Fruit fly (Drosophila melanogaster) whole organism, embryonic: ENCODE data around the gene wuho.
A peak's percentile ranks its signal among the peaks of the same experiment; 100 is the strongest.

Experiments
- Adf1 ChIP-seq: fragments of 200-800 bp; sonication (Bioruptor generic); IDR thresholded peaks from 2 replicates; pipeline ENCODE4 v1.3.6; 2022; ENCODE audit warnings: missing biosample characterization, missing genetic modification characterization
- Atf6 ChIP-seq: fragments of 200-800 bp; sonication (Bioruptor generic); IDR thresholded peaks from 2 replicates; pipeline ENCODE4 v1.3.6; 2022; ENCODE audit warnings: missing biosample characterization, missing genetic modification characterization
- B-H2 ChIP-seq: fragments of 200-800 bp; sonication (Bioruptor generic); optimal IDR thresholded peaks from 2 replicates; lab custom pipeline; 2018; ENCODE audit warnings: missing biosample characterization, mild to moderate bottlenecking, missing genetic modification characterization
- Bgb ChIP-seq: fragments of 200-800 bp; sonication (Bioruptor generic); IDR thresholded peaks from 2 replicates; pipeline ENCODE4 v1.3.6; 2022; ENCODE audit warnings: missing biosample characterization, missing genetic modification characterization; ENCODE audit not compliant: partially characterized antibody
- CG11723 ChIP-seq: fragments of 200-800 bp; sonication (Bioruptor generic); optimal IDR thresholded peaks from 2 replicates; lab custom pipeline; 2017; ENCODE audit warnings: missing biosample characterization, mild to moderate bottlenecking, missing genetic modification characterization
- CG12071 ChIP-seq: fragments of 200-800 bp; sonication (Bioruptor generic); optimal IDR thresholded peaks from 3 replicates; lab custom pipeline; 2018; ENCODE audit warnings: missing biosample characterization, mild to moderate bottlenecking, missing genetic modification characterization
- CG12104 ChIP-seq: fragments of 200-800 bp; sonication (Bioruptor generic); optimal IDR thresholded peaks from 3 replicates; lab custom pipeline; 2016; ENCODE audit warnings: missing biosample characterization, missing genetic modification characterization
- CG12236 ChIP-seq: fragments of 200-800 bp; sonication (Bioruptor generic); optimal IDR thresholded peaks from 2 replicates; lab custom pipeline; 2016; ENCODE audit warnings: missing biosample characterization, missing genetic modification characterization
- CG13287 ChIP-seq: fragments of 200-800 bp; sonication (Bioruptor generic); IDR thresholded peaks from 2 replicates; pipeline ENCODE4 v1.3.6; 2022; ENCODE audit warnings: missing biosample characterization, missing genetic modification characterization; ENCODE audit not compliant: partially characterized antibody
- CG13424 ChIP-seq: fragments of 200-800 bp; sonication (Bioruptor generic); optimal IDR thresholded peaks from 2 replicates; lab custom pipeline; 2019; ENCODE audit warnings: missing biosample characterization, mild to moderate bottlenecking, missing genetic modification characterization, moderate library complexity
- CG13775 ChIP-seq: fragments of 200-800 bp; sonication (Bioruptor generic); optimal IDR thresholded peaks from 3 replicates; lab custom pipeline; 2017; ENCODE audit warnings: missing biosample characterization, mild to moderate bottlenecking, missing genetic modification characterization
- CG18011 ChIP-seq: fragments of 200-800 bp; sonication (Bioruptor generic); optimal IDR thresholded peaks from 2 replicates; lab custom pipeline; 2017; ENCODE audit warnings: missing biosample characterization, missing genetic modification characterization, mild to moderate bottlenecking, moderate library complexity, missing genotype
- CG31365 ChIP-seq: fragments of 200-800 bp; sonication (Bioruptor generic); optimal IDR thresholded peaks from 2 replicates; lab custom pipeline; 2018; ENCODE audit warnings: missing biosample characterization, mild to moderate bottlenecking, missing genetic modification characterization
- CG34376 ChIP-seq: fragments of 200-800 bp; sonication (Bioruptor generic); optimal IDR thresholded peaks from 2 replicates; lab custom pipeline; 2018; ENCODE audit warnings: missing biosample characterization, mild to moderate bottlenecking, missing genetic modification characterization
- CG4854 ChIP-seq: fragments of 200-800 bp; sonication (Bioruptor generic); optimal IDR thresholded peaks from 2 replicates; lab custom pipeline; 2016; ENCODE audit warnings: missing biosample characterization, missing genetic modification characterization, inconsistent platforms
- CG6254 ChIP-seq: fragments of 200-800 bp; sonication (Bioruptor generic); optimal IDR thresholded peaks from 3 replicates; lab custom pipeline; 2017; ENCODE audit warnings: mild to moderate bottlenecking, missing biosample characterization, missing genetic modification reagents, missing genetic modification characterization
- CG6689 ChIP-seq: fragments of 200-800 bp; sonication (Bioruptor generic); IDR thresholded peaks from 2 replicates; pipeline ENCODE4 v1.3.6; 2022; ENCODE audit warnings: missing biosample characterization, missing genetic modification characterization
- CG7556 ChIP-seq: fragments of 200-800 bp; sonication (Bioruptor generic); optimal IDR thresholded peaks from 2 replicates; lab custom pipeline; 2017; ENCODE audit warnings: missing biosample characterization, mild to moderate bottlenecking, missing genetic modification characterization
- CG7745 ChIP-seq: fragments of 200-800 bp; sonication (Bioruptor generic); optimal IDR thresholded peaks from 2 replicates; lab custom pipeline; 2018; ENCODE audit warnings: missing biosample characterization, mild to moderate bottlenecking, missing genetic modification characterization, moderate library complexity
- CG8089 ChIP-seq: fragments of 200-800 bp; sonication (Bioruptor generic); optimal IDR thresholded peaks from 3 replicates; lab custom pipeline; 2016; ENCODE audit warnings: missing biosample characterization, missing genetic modification characterization
- Chrac-16 ChIP-seq: fragments of 200-800 bp; sonication (Bioruptor generic); optimal IDR thresholded peaks from 3 replicates; lab custom pipeline; 2016; ENCODE audit warnings: missing biosample characterization, missing genetic modification characterization
- Dfd ChIP-seq, 2 experiments: fragments of >200 bp; optimal IDR thresholded peaks; 2 replicates each; lab custom pipeline; 2017; ENCODE audit warnings: missing biosample characterization in 2 of 2, missing genetic modification characterization in 2 of 2
- Drgx ChIP-seq: fragments of 200-800 bp; sonication (Bioruptor generic); IDR thresholded peaks from 2 replicates; pipeline ENCODE4 v1.3.6; 2022; ENCODE audit warnings: missing biosample characterization, missing genetic modification characterization
- ERR ChIP-seq: fragments of 200-800 bp; sonication (Bioruptor generic); optimal IDR thresholded peaks from 2 replicates; lab custom pipeline; 2016; ENCODE audit warnings: missing biosample characterization, missing genetic modification characterization
- Fer2 ChIP-seq: fragments of 200-800 bp; sonication (Bioruptor generic); optimal IDR thresholded peaks from 2 replicates; lab custom pipeline; 2018; ENCODE audit warnings: missing biosample characterization, mild to moderate bottlenecking, missing genetic modification characterization, moderate library complexity
- HLH4C ChIP-seq: fragments of 200-800 bp; sonication (Bioruptor generic); IDR thresholded peaks from 3 replicates; pipeline ENCODE4 v1.3.6; 2022; ENCODE audit warnings: missing biosample characterization, missing genetic modification characterization; ENCODE audit not compliant: partially characterized antibody
- Mad ChIP-seq: fragments of 200-800 bp; sonication (Bioruptor generic); optimal IDR thresholded peaks from 2 replicates; lab custom pipeline; 2016; ENCODE audit warnings: missing biosample characterization, missing genetic modification characterization
- Myb ChIP-seq: fragments of 200-800 bp; sonication (Bioruptor generic); optimal IDR thresholded peaks from 2 replicates; lab custom pipeline; 2016; ENCODE audit warnings: missing biosample characterization, missing genetic modification characterization
- Nf-YB ChIP-seq: fragments of 200-800 bp; sonication (Bioruptor generic); optimal IDR thresholded peaks from 3 replicates; lab custom pipeline; 2019; ENCODE audit warnings: missing biosample characterization, mild to moderate bottlenecking, missing genetic modification characterization, moderate library complexity
- Opbp ChIP-seq: fragments of 200-800 bp; sonication (Bioruptor generic); IDR thresholded peaks from 3 replicates; pipeline ENCODE4 v1.3.6; 2022; ENCODE audit warnings: missing biosample characterization, missing genetic modification characterization; ENCODE audit not compliant: partially characterized antibody
- Poxn ChIP-seq: fragments of 200-800 bp; sonication (Bioruptor generic); IDR thresholded peaks from 2 replicates; pipeline ENCODE4 v1.3.6; 2022; ENCODE audit warnings: missing biosample characterization, missing genetic modification characterization
- ab ChIP-seq: fragments of 200-800 bp; sonication (Bioruptor generic); optimal IDR thresholded peaks from 2 replicates; lab custom pipeline; 2016; ENCODE audit warnings: missing biosample characterization, missing genetic modification characterization
- bsh ChIP-seq, 2 experiments: fragments of 200-800 bp; sonication (Bioruptor generic); optimal IDR thresholded peaks; 2 replicates each; lab custom pipeline; 2017 to 2018; ENCODE audit warnings: mild to moderate bottlenecking in 2 of 2, missing biosample characterization in 2 of 2, missing genetic modification characterization in 2 of 2, moderate library complexity in 1 of 2
- dan ChIP-seq: fragments of 200-800 bp; sonication (Bioruptor generic); IDR thresholded peaks from 2 replicates; pipeline ENCODE4 v1.3.6; 2022; ENCODE audit warnings: missing biosample characterization, missing genetic modification characterization
- dmrt99B ChIP-seq: fragments of 200-800 bp; sonication (Bioruptor generic); optimal IDR thresholded peaks from 2 replicates; lab custom pipeline; 2018; ENCODE audit warnings: missing biosample characterization, mild to moderate bottlenecking, missing genetic modification characterization, moderate library complexity
- dysf ChIP-seq: fragments of 200-800 bp; sonication (Bioruptor generic); IDR thresholded peaks from 3 replicates; pipeline ENCODE4 v1.3.6; 2022; ENCODE audit warnings: missing biosample characterization, missing genetic modification characterization
- eve ChIP-seq, 2 experiments: fragments of >200 bp; optimal IDR thresholded peaks; 2 replicates each; lab custom pipeline; 2017; ENCODE audit warnings: missing biosample characterization in 2 of 2, missing genetic modification characterization in 2 of 2
- gt ChIP-seq: fragments of 200-800 bp; sonication (Bioruptor generic); IDR thresholded peaks from 2 replicates; pipeline ENCODE4 v1.3.6; 2022; ENCODE audit warnings: missing biosample characterization, missing genetic modification characterization
- ham ChIP-seq: fragments of 200-800 bp; sonication (Bioruptor generic); IDR thresholded peaks from 2 replicates; pipeline ENCODE4 v1.3.6; 2022; ENCODE audit warnings: missing biosample characterization, missing genetic modification characterization
- hkb ChIP-seq, 2 experiments: fragments of 200-800 bp in 1 of 2; fragments of >200 bp in 1 of 2; sonication (Bioruptor generic) in 1 of 2; IDR thresholded peaks in 1 of 2; optimal IDR thresholded peaks in 1 of 2; 2 replicates each; pipeline versions ENCODE4 v1.3.6 to Lab custom; 2017 to 2022; ENCODE audit warnings: missing biosample characterization in 1 of 2, missing genetic modification characterization in 1 of 2
- onecut ChIP-seq: fragments of 200-800 bp; sonication (Bioruptor generic); IDR thresholded peaks from 2 replicates; pipeline ENCODE4 v1.3.6; 2022; ENCODE audit warnings: missing biosample characterization, missing genetic modification characterization
- pho ChIP-seq: fragments of 200-800 bp; sonication (Bioruptor generic); optimal IDR thresholded peaks from 2 replicates; lab custom pipeline; 2016; ENCODE audit warnings: missing biosample characterization, missing genetic modification characterization
- phol ChIP-seq: fragments of 200-800 bp; sonication (Bioruptor generic); optimal IDR thresholded peaks from 3 replicates; lab custom pipeline; 2018; ENCODE audit warnings: missing biosample characterization, mild to moderate bottlenecking, missing genetic modification characterization, moderate library complexity
- row ChIP-seq: fragments of 200-800 bp; sonication (Bioruptor generic); IDR thresholded peaks from 3 replicates; pipeline ENCODE4 v1.3.6; 2022; ENCODE audit warnings: missing biosample characterization, missing genetic modification characterization
- salm ChIP-seq: fragments of 200-800 bp; sonication (Bioruptor generic); optimal IDR thresholded peaks from 2 replicates; lab custom pipeline; 2018; ENCODE audit warnings: missing biosample characterization, mild to moderate bottlenecking, missing genetic modification characterization
- sens ChIP-seq: fragments of 200-800 bp; sonication (Bioruptor generic); peaks from one replicate; lab custom pipeline; 2016; ENCODE audit warnings: missing biosample characterization, missing genetic modification characterization
- slbo ChIP-seq: fragments of 200-800 bp; sonication (Bioruptor generic); IDR thresholded peaks from 2 replicates; pipeline ENCODE4 v1.3.6; 2022; ENCODE audit warnings: missing biosample characterization, missing genetic modification characterization
- sqz ChIP-seq: fragments of 200-800 bp; sonication (Bioruptor generic); optimal IDR thresholded peaks from 3 replicates; lab custom pipeline; 2018; ENCODE audit warnings: missing biosample characterization, mild to moderate bottlenecking, missing genetic modification characterization
- vvl ChIP-seq: fragments of 200-800 bp; sonication (Bioruptor generic); IDR thresholded peaks from 2 replicates; pipeline ENCODE4 v1.3.6; 2022; ENCODE audit warnings: missing biosample characterization, missing genetic modification characterization
- zfh1 ChIP-seq: fragments of 200-800 bp; sonication (Bioruptor generic); IDR thresholded peaks from 3 replicates; pipeline ENCODE4 v1.3.6; 2022; ENCODE audit warnings: missing biosample characterization, missing genetic modification characterization
- zfh2 ChIP-seq: fragments of 200-800 bp; sonication (Bioruptor generic); optimal IDR thresholded peaks from 2 replicates; lab custom pipeline; 2016; ENCODE audit warnings: missing biosample characterization, missing genetic modification characterization

wuho gene

DNA sequence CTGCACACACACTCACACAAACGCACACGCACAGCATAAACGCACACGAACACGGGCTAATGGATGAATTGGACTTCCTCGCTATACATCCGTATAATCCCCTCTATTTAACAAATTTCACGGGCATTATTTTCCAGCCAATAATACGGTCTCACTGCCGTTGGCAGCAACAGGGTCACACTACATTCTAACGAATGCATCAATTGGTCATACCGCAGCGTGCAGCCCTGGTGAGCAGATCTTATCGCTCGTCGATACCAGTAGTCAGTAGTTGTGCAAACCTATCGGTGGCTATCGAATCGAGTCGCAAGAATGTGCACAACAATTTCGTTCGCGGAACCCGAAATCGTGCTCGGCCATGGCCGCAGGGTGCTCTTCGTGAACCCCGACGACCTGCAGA lies at the start of gene wuho, which contains the start of gene Top3beta (continued):
- TF ChIP-seq CG8089 (GFP tag; lab: Kevin White, UChicago), result no peak
- TF ChIP-seq CG6254, result no peak
- TF ChIP-seq dan (GFP tag; lab: Robert Waterston, UW), result no peak
- no peak for TF ChIP-seq CG12071 (GFP tag; lab: Kevin White, UChicago)
- TF ChIP-seq dmrt99B (tag; lab: Kevin White, UChicago), result no peak
- TF ChIP-seq ham, result no peak
- no peak for TF ChIP-seq gt
- peak; percentile 8 for TF ChIP-seq CG13424 (tag; lab: Kevin White, UChicago)
- TF ChIP-seq Bgb (GFP tag; lab: Robert Waterston, UW), result peak; percentile 83
- TF ChIP-seq CG12104 (GFP tag; lab: Kevin White, UChicago), result no peak
- TF ChIP-seq Dfd (GFP tag; optimal IDR thresholded peaks at IDR 0.05; lab: Kevin White, UChicago), result no peak
- TF ChIP-seq Poxn (GFP tag; lab: Robert Waterston, UW), result no peak
- peak; percentile 43 for TF ChIP-seq Mad
- peak; percentile 18; the same call in 1 of the 3 replicates for TF ChIP-seq dysf (GFP tag; lab: Robert Waterston, UW)
- peak; percentile 28 for TF ChIP-seq zfh2 (GFP tag; lab: Kevin White, UChicago)
- TF ChIP-seq Myb (GFP tag; lab: Kevin White, UChicago), result peak; percentile 76
- peak; percentile 67 for TF ChIP-seq row (GFP tag; lab: Robert Waterston, UW)
- TF ChIP-seq bsh (GFP tag; optimal IDR thresholded peaks at IDR 0.05; lab: Kevin White, UChicago), result peak in 1 of 2 experiments; percentile 2
- peak; percentile 36; the same call in 1 of the 2 replicates for TF ChIP-seq onecut (GFP tag; lab: Robert Waterston, UW)
- TF ChIP-seq Drgx (GFP tag; lab: Robert Waterston, UW), result no peak
- no peak for TF ChIP-seq Adf1 (GFP tag; lab: Robert Waterston, UW)
- TF ChIP-seq Atf6, result no peak
- TF ChIP-seq CG7556 (GFP tag; lab: Kevin White, UChicago), result no peak
- TF ChIP-seq CG13287 (GFP tag; lab: Robert Waterston, UW), result peak; percentile 82
- TF ChIP-seq HLH4C (GFP tag; lab: Robert Waterston, UW), result peak; percentile 79
- no peak for TF ChIP-seq CG6689 (GFP tag; lab: Robert Waterston, UW)
- TF ChIP-seq CG18011 (GFP tag; lab: Kevin White, UChicago), result peak; percentile 25
- peak; percentile 77 for TF ChIP-seq sens (GFP tag; lab: Kevin White, UChicago)
- TF ChIP-seq Opbp (GFP tag; lab: Robert Waterston, UW), result peak; percentile 71
- TF ChIP-seq hkb (optimal IDR thresholded peaks at IDR 0.05; lab: Kevin White, UChicago), result no peak
- no peak for TF ChIP-seq hkb (GFP tag; IDR thresholded peaks at IDR 0.05; lab: Robert Waterston, UW)
- no peak for TF ChIP-seq CG12236 (GFP tag; lab: Kevin White, UChicago)
- TF ChIP-seq Chrac-16 (GFP tag; lab: Kevin White, UChicago), result peak; percentile 25
- no peak for TF ChIP-seq CG11723
- peak; percentile 48 for TF ChIP-seq ERR
- TF ChIP-seq CG7745, result no peak
- TF ChIP-seq salm (tag; lab: Kevin White, UChicago), result peak; percentile 10
- no peak for TF ChIP-seq eve (GFP tag; optimal IDR thresholded peaks at IDR 0.05; lab: Kevin White, UChicago)
- peak; percentile 56 for TF ChIP-seq phol
- 0 out of 3 replicates have a peak, but pooled peaks have one; percentile 4 for TF ChIP-seq zfh1 (GFP tag; lab: Robert Waterston, UW)
- peak; percentile 47 for TF ChIP-seq CG34376 (GFP tag; lab: Kevin White, UChicago)
- peak; percentile 72 for TF ChIP-seq vvl (GFP tag; lab: Robert Waterston, UW)
- TF ChIP-seq CG31365, result no peak
- peak; percentile 54 for TF ChIP-seq Nf-YB
- TF ChIP-seq slbo (GFP tag; lab: Robert Waterston, UW), result peak; percentile 55; the same call in 1 of the 2 replicates
- no peak for TF ChIP-seq ab (GFP tag; lab: Kevin White, UChicago)
- peak; percentile 57 for TF ChIP-seq pho (GFP tag; lab: Kevin White, UChicago)
- TF ChIP-seq CG13775 (GFP tag; lab: Kevin White, UChicago), result no peak
- TF ChIP-seq CG4854, result no peak
- TF ChIP-seq sqz (GFP tag; lab: Kevin White, UChicago), result no peak
- TF ChIP-seq B-H2 (GFP tag; lab: Kevin White, UChicago), result peak; percentile 62
- TF ChIP-seq Fer2 (tag; lab: Kevin White, UChicago), result no peak
